Worm (Caenorhabditis elegans) whole organism, L1 larva: ENCODE results near the gene cpd-2.
A peak's percentile ranks its signal among the peaks of the same experiment; 100 is the strongest.

Source experiments
- C16A3.4 ChIP-seq: fragments of 150-350 bp; optimal IDR thresholded peaks from 2 replicates; lab custom pipeline; 2014; ENCODE audit warnings: missing biosample characterization, missing genetic modification characterization
- F16B12.6 ChIP-seq: fragments of 150-350 bp; optimal IDR thresholded peaks from 2 replicates; lab custom pipeline; 2014; ENCODE audit warnings: missing biosample characterization, missing genetic modification characterization
- ama-1 ChIP-seq: fragments of 150-350 bp; optimal IDR thresholded peaks from 2 replicates; lab custom pipeline; 2014
- ceh-88 ChIP-seq: fragments of 200-800 bp; sonication (Bioruptor generic); IDR thresholded peaks from 2 replicates; pipeline ENCODE4 v1.3.6; 2022; ENCODE audit warnings: missing genetic modification characterization, missing compliant biosample characterization
- ces-1 ChIP-seq: fragments of 150-350 bp; optimal IDR thresholded peaks from 2 replicates; lab custom pipeline; 2014; ENCODE audit warnings: missing biosample characterization, missing genetic modification reagents, missing genetic modification characterization
- efl-1 ChIP-seq, 4 experiments: fragments of 150-350 bp; optimal IDR thresholded peaks in 3 of 4; peaks in 1 of 4; 1 replicate in 1 of 4; 2 replicates in 3 of 4; lab custom pipeline; 2014; ENCODE audit warnings: missing biosample characterization in 2 of 4, missing genetic modification characterization in 2 of 4, missing genetic modification reagents in 2 of 4
- egl-13 ChIP-seq: sonication (generic microtip); optimal IDR thresholded peaks from 2 replicates; lab custom pipeline; 2016; ENCODE audit warnings: missing genotype, missing genetic modification reagents, missing genetic modification characterization, missing compliant biosample characterization
- egl-27 ChIP-seq, 2 experiments: fragments of 150-350 bp in 1 of 2; sonication (generic microtip); optimal IDR thresholded peaks; 3 replicates each; lab custom pipeline; 2017 to 2018; ENCODE audit warnings: missing biosample characterization in 2 of 2, missing genetic modification characterization in 2 of 2, missing genetic modification reagents in 2 of 2
- elt-3 ChIP-seq, 6 experiments: fragments of 150-350 bp in 1 of 6; sonication (generic microtip); optimal IDR thresholded peaks; 2 replicates each; lab custom pipeline; 2017 to 2018; ENCODE audit warnings: missing biosample characterization in 6 of 6, missing genetic modification characterization in 6 of 6, inconsistent platforms in 1 of 6
- fkh-10 ChIP-seq: sonication (generic microtip); optimal IDR thresholded peaks from 2 replicates; lab custom pipeline; 2017; ENCODE audit warnings: missing biosample characterization, missing genetic modification reagents, missing genetic modification characterization
- fkh-4 ChIP-seq: sonication (generic microtip); optimal IDR thresholded peaks from 2 replicates; lab custom pipeline; 2016; ENCODE audit warnings: missing compliant biosample characterization, missing genetic modification characterization, borderline replicate concordance
- hlh-4 ChIP-seq: sonication (generic microtip); optimal IDR thresholded peaks from 2 replicates; lab custom pipeline; 2016; ENCODE audit warnings: mild to moderate bottlenecking, missing genetic modification characterization, missing compliant biosample characterization
- lin-13 ChIP-seq: fragments of 150-350 bp; optimal IDR thresholded peaks from 2 replicates; lab custom pipeline; 2014; ENCODE audit warnings: missing biosample characterization, missing genetic modification reagents, missing genetic modification characterization
- lin-14 ChIP-seq: fragments of 200-800 bp; sonication (Bioruptor generic); optimal IDR thresholded peaks from 2 replicates; lab custom pipeline; 2018; ENCODE audit warnings: mild to moderate bottlenecking, missing genetic modification characterization, moderate library complexity, missing compliant biosample characterization
- lin-15B ChIP-seq: fragments of 150-350 bp; sonication (generic microtip); optimal IDR thresholded peaks from 3 replicates; lab custom pipeline; 2014; ENCODE audit warnings: missing biosample characterization, missing genetic modification characterization
- lin-35 ChIP-seq, 2 experiments: fragments of 150-350 bp; optimal IDR thresholded peaks; 2 replicates each; lab custom pipeline; 2014; ENCODE audit warnings: missing biosample characterization in 2 of 2, missing genetic modification characterization in 2 of 2, missing genetic modification reagents in 2 of 2
- lsy-2 ChIP-seq, 2 experiments: fragments of 150-350 bp; optimal IDR thresholded peaks; 2 replicates each; lab custom pipeline; 2014; ENCODE audit warnings: missing biosample characterization in 2 of 2, missing genetic modification characterization in 2 of 2
- mef-2 ChIP-seq: fragments of 150-350 bp; optimal IDR thresholded peaks from 2 replicates; lab custom pipeline; 2014; ENCODE audit warnings: missing biosample characterization, missing genetic modification characterization
- nhr-12 ChIP-seq: sonication (generic microtip); optimal IDR thresholded peaks from 2 replicates; lab custom pipeline; 2017; ENCODE audit warnings: missing biosample characterization, missing genetic modification characterization
- nhr-19 ChIP-seq: fragments of 200-800 bp; sonication (Bioruptor generic); conservative IDR thresholded peaks from 2 replicates; pipeline ENCODE4 v1.3.6; 2022; ENCODE audit warnings: missing genetic modification characterization, missing compliant biosample characterization
- nhr-20 ChIP-seq: sonication (generic microtip); optimal IDR thresholded peaks from 2 replicates; lab custom pipeline; 2016; ENCODE audit warnings: mild to moderate bottlenecking, missing genetic modification characterization, missing compliant biosample characterization
- nhr-237 ChIP-seq: fragments of 150-350 bp; optimal IDR thresholded peaks from 2 replicates; lab custom pipeline; 2014; ENCODE audit warnings: missing biosample characterization, missing genetic modification characterization
- nhr-28 ChIP-seq: fragments of 150-350 bp; optimal IDR thresholded peaks from 2 replicates; lab custom pipeline; 2014; ENCODE audit warnings: missing biosample characterization, missing genetic modification characterization
- nhr-47 ChIP-seq: sonication (generic microtip); optimal IDR thresholded peaks from 2 replicates; lab custom pipeline; 2016; ENCODE audit warnings: mild to moderate bottlenecking, missing genetic modification characterization, moderate library complexity, missing compliant biosample characterization
- nhr-71 ChIP-seq: sonication (generic microtip); optimal IDR thresholded peaks from 2 replicates; lab custom pipeline; 2016; ENCODE audit warnings: mild to moderate bottlenecking, missing genetic modification characterization, moderate library complexity, missing compliant biosample characterization
- nhr-77 ChIP-seq: fragments of 150-350 bp; optimal IDR thresholded peaks from 2 replicates; lab custom pipeline; 2014; ENCODE audit warnings: missing biosample characterization, missing genetic modification characterization
- nhr-84 ChIP-seq: sonication (generic microtip); optimal IDR thresholded peaks from 2 replicates; lab custom pipeline; 2017; ENCODE audit warnings: missing biosample characterization, missing genetic modification characterization
- nhr-90 ChIP-seq: sonication (generic microtip); optimal IDR thresholded peaks from 2 replicates; lab custom pipeline; 2016; ENCODE audit warnings: mild to moderate bottlenecking, missing genetic modification characterization, missing compliant biosample characterization; ENCODE audit not compliant: poor library complexity
- pag-3 ChIP-seq: sonication (generic microtip); optimal IDR thresholded peaks from 2 replicates; lab custom pipeline; 2017; ENCODE audit warnings: missing genetic modification characterization, mild to moderate bottlenecking, missing compliant biosample characterization, antibody characterized with exemption, borderline replicate concordance; ENCODE audit not compliant: insufficient read depth
- pqm-1 ChIP-seq: sonication (generic microtip); optimal IDR thresholded peaks from 3 replicates; lab custom pipeline; 2017; ENCODE audit warnings: missing biosample characterization, missing genetic modification characterization
- skn-1 ChIP-seq: fragments of 150-350 bp; optimal IDR thresholded peaks from 2 replicates; lab custom pipeline; 2014; ENCODE audit warnings: missing biosample characterization, missing genetic modification characterization
- snpc-4 ChIP-seq: fragments of 150-350 bp; optimal IDR thresholded peaks from 2 replicates; lab custom pipeline; 2014; ENCODE audit warnings: missing biosample characterization, missing genetic modification characterization
- snu-23 ChIP-seq: sonication (generic microtip); optimal IDR thresholded peaks from 2 replicates; lab custom pipeline; 2016; ENCODE audit warnings: missing genetic modification characterization, missing compliant biosample characterization
- sox-4 ChIP-seq: sonication (generic microtip); optimal IDR thresholded peaks from 2 replicates; lab custom pipeline; 2016; ENCODE audit warnings: missing genetic modification characterization, missing compliant biosample characterization
- sptf-1 ChIP-seq: fragments of 150-350 bp; optimal IDR thresholded peaks from 2 replicates; lab custom pipeline; 2014; ENCODE audit warnings: missing biosample characterization, missing genetic modification characterization
- swsn-7 ChIP-seq: sonication (generic microtip); optimal IDR thresholded peaks from 2 replicates; lab custom pipeline; 2016; ENCODE audit warnings: missing genetic modification characterization, missing compliant biosample characterization
- tlp-1 ChIP-seq: fragments of 150-350 bp; optimal IDR thresholded peaks from 2 replicates; lab custom pipeline; 2014; ENCODE audit warnings: missing biosample characterization, missing genetic modification characterization
- unc-130 ChIP-seq: fragments of 150-350 bp; optimal IDR thresholded peaks from 2 replicates; lab custom pipeline; 2017; ENCODE audit warnings: missing biosample characterization, missing genetic modification characterization, inconsistent platforms
- unc-30 ChIP-seq: sonication (generic microtip); optimal IDR thresholded peaks from 2 replicates; lab custom pipeline; 2017; ENCODE audit warnings: missing biosample characterization, missing genetic modification characterization
- unc-62 ChIP-seq: fragments of 150-350 bp; optimal IDR thresholded peaks from 2 replicates; lab custom pipeline; 2014; ENCODE audit warnings: missing biosample characterization, missing genetic modification reagents, missing genetic modification characterization
- xbp-1 ChIP-seq: sonication (generic microtip); optimal IDR thresholded peaks from 2 replicates; lab custom pipeline; 2016; ENCODE audit warnings: missing genetic modification characterization, missing compliant biosample characterization
- ztf-11 ChIP-seq, 2 experiments: sonication (generic microtip); optimal IDR thresholded peaks; 2 replicates each; lab custom pipeline; 2016 to 2017; ENCODE audit warnings: missing genetic modification characterization in 2 of 2, missing biosample characterization in 1 of 2, missing compliant biosample characterization in 1 of 2
- ztf-4 ChIP-seq: fragments of 150-350 bp; optimal IDR thresholded peaks from 2 replicates; lab custom pipeline; 2014; ENCODE audit warnings: missing biosample characterization, missing genetic modification characterization

The cpd-2 gene

DNA sequence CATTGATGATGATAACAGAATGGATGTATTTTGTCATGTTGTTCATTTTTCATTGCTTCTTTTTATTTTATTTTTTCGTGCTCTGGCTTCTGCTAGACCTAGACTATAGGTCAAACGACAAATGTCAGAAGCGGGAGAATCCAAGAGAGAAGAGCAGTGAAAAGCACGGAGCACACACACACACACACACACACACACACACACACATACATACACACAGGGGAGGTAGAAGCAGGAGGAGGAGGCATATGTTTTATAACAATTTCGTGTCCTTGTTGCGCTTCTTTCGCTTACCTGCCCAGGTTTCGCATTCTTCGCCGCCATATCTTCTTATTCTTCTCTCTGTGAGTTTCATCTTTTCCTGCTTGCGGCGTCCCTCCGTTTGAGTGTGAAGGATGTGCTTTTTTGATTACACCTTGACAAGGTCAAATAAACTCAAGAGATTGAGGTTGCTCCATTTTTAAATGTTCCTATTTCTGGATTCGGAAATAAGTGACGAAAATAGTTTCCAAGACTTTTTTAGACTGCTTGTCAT is 48.5 kb downstream of the cpd-2 start (continued):
- TF ChIP-seq ces-1 (GFP tag; lab: Kevin White, UChicago) (no peak), pqm-1 (tag; lab: Kevin White, UChicago) (no peak), unc-30 (tag; lab: Kevin White, UChicago) (no peak), snu-23 (GFP tag; lab: Kevin White, UChicago) (peak; percentile 26), nhr-71 (tag; lab: Kevin White, UChicago) (peak; percentile 58), nhr-28 (no peak), nhr-90 (tag; lab: Kevin White, UChicago) (no peak), unc-62 (GFP tag; lab: Kevin White, UChicago) (no peak), xbp-1 (no peak), nhr-20 (peak; percentile 30), nhr-47 (no peak), pag-3 (tag; lab: Kevin White, UChicago) (no peak), unc-130 (tag; lab: Kevin White, UChicago) (peak; percentile 13), egl-13 (tag; lab: Kevin White, UChicago) (no peak), nhr-12 (tag; lab: Kevin White, UChicago) (no peak), tlp-1 (tag; lab: Kevin White, UChicago) (no peak), lin-14 (GFP tag; lab: Kevin White, UChicago) (peak; percentile 79), nhr-19 (GFP tag; lab: Robert Waterston, UW) (peak; percentile 37; the same call in 1 of the 2 replicates), nhr-237 (no peak), lin-13 (no peak), nhr-77 (tag; lab: Kevin White, UChicago) (no peak), fkh-10 (GFP tag; lab: Kevin White, UChicago) (no peak), ztf-11 (tag; optimal IDR thresholded peaks at IDR 0.05; lab: Kevin White, UChicago) (no peak), ztf-4 (tag; lab: Kevin White, UChicago) (no peak), efl-1 (optimal IDR thresholded peaks at IDR 0.05; lab: Kevin White, UChicago) (no peak), efl-1 (GFP tag; optimal IDR thresholded peaks at IDR 0.05 in 1 of 2; lab: Kevin White, UChicago) (peak in 1 of 2 experiments; percentile 75), egl-27 (tag; optimal IDR thresholded peaks at IDR 0.05; lab: Kevin White, UChicago) (no peak), lin-15B (tag; lab: Kevin White, UChicago) (no peak), hlh-4 (no peak), lsy-2 (tag; optimal IDR thresholded peaks at IDR 0.05; lab: Kevin White, UChicago) (peak in 1 of 2 experiments; percentile 25), F16B12.6 (tag; lab: Kevin White, UChicago) (no peak), skn-1 (tag; lab: Kevin White, UChicago) (no peak), lin-35 (GFP tag; optimal IDR thresholded peaks at IDR 0.05; lab: Kevin White, UChicago) (no peak), C16A3.4 (tag; lab: Kevin White, UChicago) (no peak), mef-2 (tag; lab: Kevin White, UChicago) (no peak), sptf-1 (tag; lab: Kevin White, UChicago) (no peak), ceh-88 (no peak)

DNA sequence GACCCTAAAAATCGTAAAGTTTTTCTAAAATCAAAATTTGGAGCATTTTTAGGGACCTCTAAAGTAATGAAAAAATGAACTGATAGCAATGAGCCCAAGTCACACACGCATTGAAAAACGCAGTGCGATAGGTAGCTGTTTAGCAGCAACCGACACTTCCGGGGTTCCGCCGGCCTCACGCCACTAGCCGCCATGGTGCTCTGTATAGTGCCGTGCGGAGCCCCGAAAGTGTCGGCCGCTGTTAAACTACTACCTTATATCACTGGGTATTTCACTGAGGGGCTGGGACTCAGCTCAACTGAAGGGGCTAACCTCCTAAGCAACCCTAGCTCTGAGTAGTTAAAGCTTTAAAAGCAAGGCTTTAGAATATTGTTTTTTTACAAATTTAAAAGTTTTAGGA is 49.6 kb downstream of the cpd-2 start:
- no peak for TF ChIP-seq lin-35 (GFP tag; optimal IDR thresholded peaks at IDR 0.05; lab: Kevin White, UChicago)
- no peak for TF ChIP-seq egl-27 (tag; optimal IDR thresholded peaks at IDR 0.05; lab: Kevin White, UChicago)
- no peak for TF ChIP-seq unc-62 (GFP tag; lab: Kevin White, UChicago)
- TF ChIP-seq ama-1 (lab: Kevin White, UChicago), result no peak
- no peak for TF ChIP-seq elt-3 (tag; optimal IDR thresholded peaks at IDR 0.05; lab: Kevin White, UChicago)
- peak; percentile 80 for TF ChIP-seq snpc-4 (tag; lab: Kevin White, UChicago)
- no peak for TF ChIP-seq hlh-4
- TF ChIP-seq, all 84 proteins: peak for 1

DNA sequence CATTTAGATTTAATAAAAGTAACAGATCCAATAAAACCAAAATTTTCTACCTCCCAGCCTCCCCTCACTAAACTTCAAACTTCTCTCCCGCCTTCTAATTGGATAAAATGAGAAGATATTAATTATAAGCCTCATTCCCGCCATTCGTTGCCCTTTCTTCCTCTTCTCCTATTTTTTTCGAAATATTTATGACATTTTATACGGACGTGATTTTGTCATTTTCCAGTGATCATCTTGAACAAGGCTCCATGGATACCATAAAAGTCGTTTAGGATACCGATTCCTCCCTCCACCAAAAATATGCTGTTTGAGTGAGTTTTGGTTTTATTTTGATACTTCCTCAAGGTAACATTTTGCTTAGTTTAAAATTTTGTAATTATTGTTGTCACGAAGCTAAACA is 53.7 kb downstream of the cpd-2 start, which contains the start of gene ZK1073.2:
Gene ZK1073.2, plus strand, starts transcription at position 301 of the 400 bp plus-strand sequence.
- TF ChIP-seq fkh-4 (no peak), ztf-11 (tag; optimal IDR thresholded peaks at IDR 0.05; lab: Kevin White, UChicago) (no peak), swsn-7 (tag; lab: Kevin White, UChicago) (no peak), ceh-88 (no peak), snu-23 (GFP tag; lab: Kevin White, UChicago) (no peak), skn-1 (tag; lab: Kevin White, UChicago) (no peak), pag-3 (tag; lab: Kevin White, UChicago) (no peak), sox-4 (tag; lab: Kevin White, UChicago) (no peak), ces-1 (GFP tag; lab: Kevin White, UChicago) (no peak), sptf-1 (tag; lab: Kevin White, UChicago) (no peak), tlp-1 (tag; lab: Kevin White, UChicago) (no peak), hlh-4 (no peak), nhr-84 (no peak), fkh-10 (GFP tag; lab: Kevin White, UChicago) (no peak)
